Worm (Caenorhabditis elegans) whole organism, mixed stage, embryonic: Measurements from ENCODE around the gene ZC518.8.

Experiments
- M03D4.4 ChIP-seq: sonication (generic microtip); optimal IDR thresholded peaks from 2 replicates; lab custom pipeline; 2017; ENCODE audit warnings: mild to moderate bottlenecking, missing genetic modification characterization, missing compliant biosample characterization
- ceh-39 ChIP-seq: fragments of 150-350 bp; optimal IDR thresholded peaks from 2 replicates; lab custom pipeline; 2014; ENCODE audit warnings: missing biosample characterization, missing genetic modification characterization
- ceh-43 ChIP-seq: fragments of 200-800 bp; sonication (Bioruptor generic); optimal IDR thresholded peaks from 2 replicates; lab custom pipeline; 2018; ENCODE audit warnings: mild to moderate bottlenecking, missing genetic modification characterization, moderate library complexity, missing compliant biosample characterization
- ces-1 ChIP-seq: fragments of 150-350 bp; optimal IDR thresholded peaks from 2 replicates; lab custom pipeline; 2014; ENCODE audit warnings: missing biosample characterization, missing genetic modification reagents, missing genetic modification characterization
- cnd-1 ChIP-seq: fragments of 200-800 bp; sonication (Bioruptor generic); optimal IDR thresholded peaks from 2 replicates; lab custom pipeline; 2018; ENCODE audit warnings: mild to moderate bottlenecking, missing genetic modification characterization, missing compliant biosample characterization
- drap-1 ChIP-seq: fragments of 200-800 bp; sonication (Bioruptor generic); optimal IDR thresholded peaks from 3 replicates; lab custom pipeline; 2018; ENCODE audit warnings: mild to moderate bottlenecking, missing genetic modification characterization, missing compliant biosample characterization
- elt-1 ChIP-seq: sonication (generic microtip); optimal IDR thresholded peaks from 2 replicates; lab custom pipeline; 2017; ENCODE audit warnings: missing genetic modification characterization, mild to moderate bottlenecking, missing compliant biosample characterization, antibody characterized with exemption, moderate library complexity, borderline replicate concordance; ENCODE audit not compliant: insufficient read depth
- elt-3 ChIP-seq: fragments of 150-350 bp; optimal IDR thresholded peaks from 2 replicates; lab custom pipeline; 2014; ENCODE audit warnings: missing biosample characterization, missing genetic modification characterization
- flh-1 ChIP-seq: fragments of 200-800 bp; sonication (Bioruptor generic); optimal IDR thresholded peaks from 2 replicates; lab custom pipeline; 2018; ENCODE audit warnings: mild to moderate bottlenecking, missing genetic modification characterization, moderate library complexity, missing compliant biosample characterization
- ham-2 ChIP-seq: fragments of 200-800 bp; sonication (Bioruptor generic); optimal IDR thresholded peaks from 2 replicates; lab custom pipeline; 2018; ENCODE audit warnings: mild to moderate bottlenecking, missing genetic modification characterization, missing compliant biosample characterization
- hlh-1 ChIP-seq: fragments of 150-350 bp; optimal IDR thresholded peaks from 2 replicates; lab custom pipeline; 2014; ENCODE audit warnings: missing biosample characterization, missing genetic modification reagents, missing genetic modification characterization
- lin-13 ChIP-seq: fragments of 150-350 bp; optimal IDR thresholded peaks from 2 replicates; lab custom pipeline; 2014; ENCODE audit warnings: missing biosample characterization, missing genetic modification characterization
- lin-32 ChIP-seq: fragments of 200-800 bp; sonication (Bioruptor generic); optimal IDR thresholded peaks from 2 replicates; lab custom pipeline; 2018; ENCODE audit warnings: mild to moderate bottlenecking, missing genetic modification characterization, missing compliant biosample characterization
- lsy-2 ChIP-seq: fragments of 150-350 bp; optimal IDR thresholded peaks from 2 replicates; lab custom pipeline; 2014; ENCODE audit warnings: missing biosample characterization, missing genetic modification characterization
- mab-5 ChIP-seq: fragments of 150-350 bp; optimal IDR thresholded peaks from 2 replicates; lab custom pipeline; 2014; ENCODE audit warnings: missing biosample characterization, missing genetic modification characterization
- mep-1 ChIP-seq: fragments of 150-350 bp; optimal IDR thresholded peaks from 2 replicates; lab custom pipeline; 2017; ENCODE audit warnings: missing biosample characterization, missing genetic modification reagents, missing genetic modification characterization, inconsistent platforms
- mls-2 ChIP-seq: sonication (generic microtip); optimal IDR thresholded peaks from 2 replicates; lab custom pipeline; 2016; ENCODE audit warnings: mild to moderate bottlenecking, missing genetic modification characterization, moderate library complexity, missing compliant biosample characterization
- nhr-2 ChIP-seq: fragments of 150-350 bp; optimal IDR thresholded peaks from 2 replicates; lab custom pipeline; 2014; ENCODE audit warnings: missing biosample characterization, missing genetic modification characterization
- nhr-237 ChIP-seq: fragments of 150-350 bp; optimal IDR thresholded peaks from 2 replicates; lab custom pipeline; 2014; ENCODE audit warnings: missing biosample characterization, missing genetic modification characterization
- nhr-28 ChIP-seq: fragments of 150-350 bp; optimal IDR thresholded peaks from 2 replicates; lab custom pipeline; 2014; ENCODE audit warnings: missing biosample characterization, missing genetic modification characterization
- pha-4 ChIP-seq: fragments of 150-350 bp; optimal IDR thresholded peaks from 2 replicates; lab custom pipeline; 2018; ENCODE audit warnings: missing biosample characterization, missing genetic modification reagents, missing genetic modification characterization
- snpc-4 ChIP-seq: fragments of 150-350 bp; optimal IDR thresholded peaks from 2 replicates; lab custom pipeline; 2014; ENCODE audit warnings: missing biosample characterization, missing genetic modification characterization
- sptf-1 ChIP-seq: sonication (generic microtip); optimal IDR thresholded peaks from 2 replicates; lab custom pipeline; 2017; ENCODE audit warnings: mild to moderate bottlenecking, missing genetic modification characterization, moderate library complexity, missing compliant biosample characterization
- unc-120 ChIP-seq: sonication (generic microtip); optimal IDR thresholded peaks from 2 replicates; lab custom pipeline; 2017; ENCODE audit warnings: missing genetic modification characterization, missing compliant biosample characterization; ENCODE audit not compliant: poor library complexity, severe bottlenecking
- unc-39 ChIP-seq: fragments of 150-350 bp; optimal IDR thresholded peaks from 2 replicates; lab custom pipeline; 2014; ENCODE audit warnings: missing biosample characterization, missing genetic modification characterization
- unc-62 ChIP-seq: fragments of 150-350 bp; optimal IDR thresholded peaks from 2 replicates; lab custom pipeline; 2014; ENCODE audit warnings: missing biosample characterization, missing genetic modification reagents, missing genetic modification characterization
- zip-8 ChIP-seq: fragments of 150-350 bp; optimal IDR thresholded peaks from 2 replicates; lab custom pipeline; 2014; ENCODE audit warnings: missing biosample characterization, missing genetic modification characterization
- ztf-11 ChIP-seq: fragments of 150-350 bp; optimal IDR thresholded peaks from 2 replicates; lab custom pipeline; 2014; ENCODE audit warnings: missing biosample characterization, missing genetic modification characterization

Gene ZC518.8

ce11 chrIV:12361392-12362092, at the start of gene ZC518.8, which contains the start of gene ccr-4:
Gene ZC518.8, minus strand, starts transcription at chrIV:12361908.
Gene ccr-4, plus strand, starts transcription at chrIV:12361542.
- TF ChIP-seq lsy-2, result peak; percentile 89
- TF ChIP-seq nhr-237, result no peak

ce11 chrIV:12410167-12410566, 48.5 kb upstream of the ZC518.8 start, which contains the start of gene acl-13:
Gene acl-13, plus strand, starts transcription at chrIV:12410467.
- no peak for TF ChIP-seq ham-2 (GFP tag; lab: Kevin White, UChicago)
- no peak for TF ChIP-seq snpc-4 (tag; lab: Kevin White, UChicago)
- TF ChIP-seq pha-4 (tag; lab: Kevin White, UChicago), result no peak
- no peak for TF ChIP-seq lsy-2
- TF ChIP-seq lin-32 (GFP tag; lab: Kevin White, UChicago), result no peak
- TF ChIP-seq lin-13 (tag; lab: Kevin White, UChicago), result no peak
- TF ChIP-seq mab-5, result no peak

- no peak for TF ChIP-seq flh-1 (GFP tag; lab: Kevin White, UChicago)
- TF ChIP-seq zip-8, result no peak
Measured at ce11 chrIV:12408625-12409024, 46.9 kb upstream of the ZC518.8 start, which contains the start of gene dsb-1. Gene dsb-1, plus strand, starts transcription at chrIV:12408925.

- peak; percentile 84 for TF ChIP-seq lsy-2
- TF ChIP-seq drap-1, result peak; percentile 49
- TF ChIP-seq lin-13 (tag; lab: Kevin White, UChicago), result peak; percentile 77
- no peak for TF ChIP-seq ztf-11
- TF ChIP-seq ces-1 (GFP tag; lab: Kevin White, UChicago), result peak; percentile 99
- peak; percentile 54 for TF ChIP-seq ceh-39 (tag; lab: Kevin White, UChicago)
- peak; percentile 48 for TF ChIP-seq hlh-1
- peak; percentile 0 for TF ChIP-seq mls-2 (tag; lab: Kevin White, UChicago)
- peak; percentile 11 for TF ChIP-seq ceh-43 (GFP tag; lab: Kevin White, UChicago)
- TF ChIP-seq nhr-2 (tag; lab: Kevin White, UChicago), result no peak
- TF ChIP-seq nhr-237, result peak; percentile 91
- TF ChIP-seq nhr-28 (tag; lab: Kevin White, UChicago), result no peak
- TF ChIP-seq elt-1, result no peak
- TF ChIP-seq sptf-1, result peak; percentile 33
- TF ChIP-seq pha-4 (tag; lab: Kevin White, UChicago), result peak; percentile 84
- TF ChIP-seq mep-1 (tag; lab: Kevin White, UChicago), result peak; percentile 97
- no peak for TF ChIP-seq elt-3
- TF ChIP-seq mab-5, result no peak
- TF ChIP-seq M03D4.4, result no peak
Measured at ce11 chrIV:12404137-12404536, 42.4 kb upstream of the ZC518.8 start, which contains the start of gene gex-3. Gene gex-3, plus strand, starts transcription at chrIV:12404431.

- no peak for TF ChIP-seq unc-62 (GFP tag; lab: Kevin White, UChicago)
- no peak for TF ChIP-seq ceh-39 (tag; lab: Kevin White, UChicago)
- no peak for TF ChIP-seq ces-1 (GFP tag; lab: Kevin White, UChicago)
- no peak for TF ChIP-seq ztf-11
- TF ChIP-seq ham-2 (GFP tag; lab: Kevin White, UChicago), result peak; percentile 82
- TF ChIP-seq drap-1, result no peak
- no peak for TF ChIP-seq flh-1 (GFP tag; lab: Kevin White, UChicago)
- no peak for TF ChIP-seq sptf-1
- TF ChIP-seq elt-3, result peak; percentile 45
- TF ChIP-seq lsy-2, result no peak
- TF ChIP-seq hlh-1, result no peak
Measured at ce11 chrIV:12403440-12403839, 41.7 kb upstream of the ZC518.8 start.

- TF ChIP-seq elt-1 (no peak), lin-32 (GFP tag; lab: Kevin White, UChicago) (no peak), ztf-11 (no peak), pha-4 (tag; lab: Kevin White, UChicago) (no peak), cnd-1 (no peak), ham-2 (GFP tag; lab: Kevin White, UChicago) (no peak), elt-3 (no peak), nhr-237 (no peak), ces-1 (GFP tag; lab: Kevin White, UChicago) (no peak), unc-120 (tag; lab: Kevin White, UChicago) (no peak), ceh-39 (tag; lab: Kevin White, UChicago) (no peak), unc-39 (tag; lab: Kevin White, UChicago) (no peak), M03D4.4 (no peak), snpc-4 (tag; lab: Kevin White, UChicago) (no peak), ceh-43 (GFP tag; lab: Kevin White, UChicago) (no peak), mep-1 (tag; lab: Kevin White, UChicago) (no peak), unc-62 (GFP tag; lab: Kevin White, UChicago) (no peak), flh-1 (GFP tag; lab: Kevin White, UChicago) (no peak), lin-13 (tag; lab: Kevin White, UChicago) (no peak)
Measured at ce11 chrIV:12399983-12400382, 38.3 kb upstream of the ZC518.8 start.
